Worm (Caenorhabditis elegans): Measurements from ENCODE around the gene C16C8.21.

DNA sequence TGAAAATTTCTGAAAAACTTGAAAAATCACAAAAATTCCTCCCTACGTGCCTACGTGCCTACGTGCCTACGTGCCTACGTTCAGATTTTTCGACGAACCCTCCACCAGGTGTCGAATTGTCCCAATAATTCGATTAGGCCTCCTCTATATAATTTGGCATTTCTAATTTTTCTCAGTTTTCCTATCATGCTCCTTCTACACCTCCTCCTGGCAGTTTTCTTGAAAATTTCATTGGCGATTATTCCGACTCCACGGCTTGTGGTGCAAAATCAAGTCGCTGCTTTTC, 7.4 kb upstream of the C16C8.21 start, which contains the start of gene C16C8.17:
- TF ChIP-seq W03F9.2 (tag; optimal IDR thresholded peaks at IDR 0.05) (no peak), dao-5 (tag; optimal IDR thresholded peaks at IDR 0.05) (no peak)

Measured in whole organism, L4/young adult.